Comparison of ENCODE assay signal across 1 worm cellular context in the genomic region with DNA sequence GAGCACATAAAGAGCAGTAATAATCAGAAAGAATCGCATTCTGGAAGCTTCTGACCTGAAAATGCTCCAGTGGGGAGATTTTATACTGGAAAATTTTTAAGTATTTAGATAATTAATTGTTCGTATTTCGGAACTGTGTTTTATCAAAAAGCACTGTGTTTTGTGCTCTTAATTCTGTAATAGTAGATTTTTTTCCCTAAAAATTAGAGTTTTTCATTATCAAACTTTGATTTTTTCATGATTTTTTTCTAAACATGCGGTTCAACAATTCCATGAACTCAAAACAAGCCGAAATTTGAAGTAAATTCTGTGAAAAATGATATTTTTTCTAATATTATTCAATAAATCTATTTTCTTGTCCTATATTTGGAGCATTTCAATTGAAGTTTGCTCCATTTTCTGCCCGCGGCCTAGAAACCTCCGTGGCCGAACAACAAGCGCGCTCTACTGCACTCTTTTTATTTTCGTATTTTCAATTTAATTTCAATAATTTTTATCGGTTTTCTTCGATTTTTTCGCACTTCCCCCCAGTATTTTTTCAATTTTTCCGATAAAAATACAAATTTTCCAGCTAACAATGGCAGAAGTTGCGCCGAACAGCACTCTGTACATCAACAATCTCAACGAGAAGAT.
A peak's percentile ranks its signal among the peaks of the same experiment; 100 is the strongest.
TF ChIP-seq lines count a peak whose summit lies in the region.

A gene (minus strand): TSS at position 51 of the 633 bp plus-strand sequence.
A gene (plus strand): TSS at position 546 of the 633 bp plus-strand sequence.

TF ChIP-seq in whole organism, L4 larva, 104 proteins besides CTCF, POLR2A, EP300 and RAD21 (continued from another document):
- TF ChIP-seq zfp-3 (GFP tag; conservative IDR thresholded peaks at IDR 0.05; lab: Robert Waterston, UW), result no peak
- no peak for TF ChIP-seq zfp-2 (tag; optimal IDR thresholded peaks at IDR 0.05; lab: Kevin White, UChicago)
- TF ChIP-seq lin-29 (GFP tag; IDR thresholded peaks at IDR 0.05; lab: Robert Waterston, UW), result no peak
- peak; percentile 96 for TF ChIP-seq mes-2 (tag; optimal IDR thresholded peaks at IDR 0.05; lab: Kevin White, UChicago; ENCODE audit: poor library complexity, severe bottlenecking)
- TF ChIP-seq dpl-1 (GFP tag; optimal IDR thresholded peaks at IDR 0.05; lab: Kevin White, UChicago), result peak; percentile 63
- TF ChIP-seq snpc-4 (tag; optimal IDR thresholded peaks at IDR 0.05; lab: Kevin White, UChicago), result no peak
- peak in 1 of 2 experiments; percentile 45 for TF ChIP-seq hif-1 (tag; optimal IDR thresholded peaks at IDR 0.05; lab: Kevin White, UChicago)
- no peak for TF ChIP-seq jun-1 (tag; optimal IDR thresholded peaks at IDR 0.05; lab: Kevin White, UChicago)
- TF ChIP-seq nhr-10 (tag; optimal IDR thresholded peaks at IDR 0.05; lab: Kevin White, UChicago), result no peak
- TF ChIP-seq sdz-12 (GFP tag; optimal IDR thresholded peaks at IDR 0.05; lab: Kevin White, UChicago), result no peak
- peak; percentile 9 for TF ChIP-seq nhr-28 (tag; optimal IDR thresholded peaks at IDR 0.05; lab: Kevin White, UChicago)
- TF ChIP-seq skn-1 (tag; optimal IDR thresholded peaks at IDR 0.05; lab: Kevin White, UChicago), result no peak
- TF ChIP-seq unc-39 (tag; optimal IDR thresholded peaks at IDR 0.05; lab: Kevin White, UChicago), result no peak
- TF ChIP-seq ceh-62 (tag; optimal IDR thresholded peaks at IDR 0.05; lab: Kevin White, UChicago), result no peak
